Fruit fly (Drosophila melanogaster) whole organism, embryonic: ENCODE data around the gene CG13044.

Source experiments
- ATbp ChIP-seq: fragments of 200-800 bp; sonication (Bioruptor generic); optimal IDR thresholded peaks from 2 replicates; lab custom pipeline; 2017; ENCODE audit warnings: missing biosample characterization, mild to moderate bottlenecking, missing genetic modification characterization, missing genetic modification reagents
- CG15073 ChIP-seq: fragments of 200-800 bp; sonication (Bioruptor generic); optimal IDR thresholded peaks from 2 replicates; lab custom pipeline; 2016; ENCODE audit warnings: missing biosample characterization, missing genetic modification characterization
- CoRest ChIP-seq: fragments of 200-800 bp; sonication (Bioruptor generic); optimal IDR thresholded peaks from 3 replicates; lab custom pipeline; 2018; ENCODE audit warnings: missing biosample characterization, mild to moderate bottlenecking, missing genetic modification characterization, moderate library complexity
- Dip3 ChIP-seq: fragments of 200-800 bp; sonication (Bioruptor generic); optimal IDR thresholded peaks from 3 replicates; lab custom pipeline; 2016; ENCODE audit warnings: missing biosample characterization, missing genetic modification characterization
- gsb-n ChIP-seq: fragments of 200-800 bp; sonication (Bioruptor generic); optimal IDR thresholded peaks from 3 replicates; lab custom pipeline; 2018; ENCODE audit warnings: missing biosample characterization, mild to moderate bottlenecking, missing genetic modification characterization
- lilli ChIP-seq: fragments of 200-800 bp; sonication (Bioruptor generic); optimal IDR thresholded peaks from 3 replicates; lab custom pipeline; 2016; ENCODE audit warnings: missing biosample characterization, missing genetic modification characterization
- lola ChIP-seq, 3 experiments: fragments of >200 bp in 2 of 3; fragments of 200-800 bp in 1 of 3; sonication (Bioruptor generic) in 1 of 3; optimal IDR thresholded peaks; 2 replicates each; lab custom pipeline; 2017 to 2019; ENCODE audit warnings: missing biosample characterization in 3 of 3, missing genetic modification characterization in 3 of 3, mild to moderate bottlenecking in 1 of 3, moderate library complexity in 1 of 3
- sug ChIP-seq: fragments of 200-800 bp; optimal IDR thresholded peaks from 2 replicates; lab custom pipeline; 2019; ENCODE audit warnings: missing biosample characterization, mild to moderate bottlenecking, missing genetic modification characterization, moderate library complexity
- yki ChIP-seq: fragments of >200 bp; optimal IDR thresholded peaks from 3 replicates; lab custom pipeline; 2018

DNA sequence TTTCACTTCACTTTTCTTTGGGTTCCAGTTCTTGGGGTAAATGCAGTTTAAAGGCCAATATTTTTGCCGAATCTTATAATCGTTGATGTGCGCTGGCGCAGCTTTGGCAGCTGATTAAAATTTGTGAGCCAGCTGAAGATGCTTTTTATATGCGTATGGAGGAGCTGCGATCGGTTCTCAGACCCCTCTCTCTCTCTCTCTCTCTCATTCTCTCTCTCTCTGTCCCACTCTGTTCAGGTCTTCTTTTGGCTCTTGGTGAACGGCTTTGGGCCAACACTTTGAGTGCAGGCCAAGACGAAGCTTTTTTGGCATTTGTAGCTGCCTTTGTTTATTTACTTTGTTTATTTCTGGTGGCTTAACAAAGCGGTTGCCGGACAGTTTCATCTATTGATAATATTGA lies 14.7 kb downstream of the CG13044 start, which contains the start of gene CG13046:
- TF ChIP-seq sug (tag; lab: Kevin White, UChicago) (no peak), lilli (GFP tag; lab: Kevin White, UChicago) (no peak), yki (lab: Kevin White, UChicago) (no peak), lola (GFP tag; optimal IDR thresholded peaks at IDR 0.05; lab: Kevin White, UChicago) (no peak), CG15073 (GFP tag; lab: Kevin White, UChicago) (no peak), gsb-n (no peak), Dip3 (GFP tag; lab: Kevin White, UChicago) (no peak), CoRest (no peak), ATbp (GFP tag; lab: Kevin White, UChicago) (no peak)
